Fruit fly (Drosophila melanogaster): Measurements from ENCODE around the gene Dph4.
A peak's percentile ranks its signal among the peaks of the same experiment; 100 is the strongest.

Dph4 gene

dm6 chr3R:5620387-5620956, 3.5 kb downstream of the Dph4 start (continued):
- no peak for TF ChIP-seq Adf1 (GFP tag; IDR thresholded peaks at IDR 0.05)
- TF ChIP-seq CG4360 (GFP tag; IDR thresholded peaks at IDR 0.05), result 0 out of 2 replicates have a peak, but pooled peaks have one; percentile 24
- TF ChIP-seq CG7963 (GFP tag; IDR thresholded peaks at IDR 0.05; ENCODE audit: partially characterized antibody), result no peak
- TF ChIP-seq CG10366 (GFP tag; IDR thresholded peaks at IDR 0.05), result no peak; the same call in 1 of the 2 replicates
- no peak for TF ChIP-seq aop (GFP tag; IDR thresholded peaks at IDR 0.05)
- TF ChIP-seq CG3838 (GFP tag; optimal IDR thresholded peaks at IDR 0.05), result no peak
- TF ChIP-seq CG8924 (tag; optimal IDR thresholded peaks at IDR 0.05), result peak; percentile 74
- peak; percentile 74 for TF ChIP-seq zfh1 (GFP tag; IDR thresholded peaks at IDR 0.05)
- no peak for TF ChIP-seq Sin3A (optimal IDR thresholded peaks at IDR 0.05)
- peak in 1 of 2 experiments; percentile 20 for TF ChIP-seq crp (GFP tag; optimal IDR thresholded peaks at IDR 0.05)
- TF ChIP-seq CG10321 (GFP tag; IDR thresholded peaks at IDR 0.05), result 0 out of 2 replicates have a peak, but pooled peaks have one; percentile 3
- no peak for TF ChIP-seq Neu2 (GFP tag; optimal IDR thresholded peaks at IDR 0.05; ENCODE audit: borderline replicate concordance)
- peak; percentile 34 for TF ChIP-seq kni (GFP tag; optimal IDR thresholded peaks at IDR 0.05)
- no peak for TF ChIP-seq CG4328 (GFP tag; optimal IDR thresholded peaks at IDR 0.05)
- TF ChIP-seq CoRest (tag; optimal IDR thresholded peaks at IDR 0.05), result peak; percentile 74
- no peak for TF ChIP-seq Scr (GFP tag; IDR thresholded peaks at IDR 0.05; ENCODE audit: partially characterized antibody)
- TF ChIP-seq Bteb2 (GFP tag; optimal IDR thresholded peaks at IDR 0.05), result no peak
- TF ChIP-seq CG13894 (tag; optimal IDR thresholded peaks at IDR 0.05), result no peak
- no peak for TF ChIP-seq CG15479 (GFP tag; optimal IDR thresholded peaks at IDR 0.05)
- peak; percentile 13 for TF ChIP-seq sug (tag; optimal IDR thresholded peaks at IDR 0.05)
- TF ChIP-seq cato (GFP tag; optimal IDR thresholded peaks at IDR 0.05; ENCODE audit: borderline replicate concordance), result peak; percentile 42
- TF ChIP-seq CG6272 (GFP tag; IDR thresholded peaks at IDR 0.05), result peak; percentile 45
- TF ChIP-seq CG8290 (GFP tag; optimal IDR thresholded peaks at IDR 0.05), result peak; percentile 7
- TF ChIP-seq CG8290 (tag; optimal IDR thresholded peaks at IDR 0.05), result peak in 1 of 2 experiments; percentile 81
- TF ChIP-seq CG10959 (GFP tag; IDR thresholded peaks at IDR 0.05), result no peak
- peak; percentile 55 for TF ChIP-seq tgo (GFP tag; IDR thresholded peaks at IDR 0.05)
- peak; percentile 65 for TF ChIP-seq Mrtf (GFP tag; IDR thresholded peaks at IDR 0.05)
- TF ChIP-seq CG31441 (GFP tag; IDR thresholded peaks at IDR 0.05), result peak; percentile 79
- peak; percentile 71 for TF ChIP-seq slbo (GFP tag; IDR thresholded peaks at IDR 0.05)
- TF ChIP-seq CG12659 (GFP tag; optimal IDR thresholded peaks at IDR 0.05), result peak; percentile 62
- TF ChIP-seq btn (GFP tag; optimal IDR thresholded peaks at IDR 0.05), result peak; percentile 50
- TF ChIP-seq CG13624 (GFP tag; optimal IDR thresholded peaks at IDR 0.05), result peak; percentile 55
- TF ChIP-seq Nf-YB (GFP tag; optimal IDR thresholded peaks at IDR 0.05), result peak; percentile 32
- TF ChIP-seq Fer1 (GFP tag; optimal IDR thresholded peaks at IDR 0.05), result peak; percentile 44
- TF ChIP-seq wdn (GFP tag; IDR thresholded peaks at IDR 0.05), result peak; percentile 30; the same call in 1 of the 2 replicates
- TF ChIP-seq sima (GFP tag; optimal IDR thresholded peaks at IDR 0.05), result no peak
- peak; percentile 77 for TF ChIP-seq tio (GFP tag; optimal IDR thresholded peaks at IDR 0.05)
- TF ChIP-seq br (optimal IDR thresholded peaks at IDR 0.05), result no peak
- no peak for TF ChIP-seq inv (GFP tag; IDR thresholded peaks at IDR 0.05; ENCODE audit: partially characterized antibody)
- peak; percentile 62 for TF ChIP-seq CG8388 (GFP tag; optimal IDR thresholded peaks at IDR 0.05)
- TF ChIP-seq Ravus (GFP tag; IDR thresholded peaks at IDR 0.05), result no peak; the same call in 1 of the 2 replicates
- no peak for TF ChIP-seq disco-r (GFP tag; optimal IDR thresholded peaks at IDR 0.05)
- peak; percentile 18 for TF ChIP-seq CG1647 (GFP tag; optimal IDR thresholded peaks at IDR 0.05)
- TF ChIP-seq cas (GFP tag; IDR thresholded peaks at IDR 0.05), result no peak
- no peak for TF ChIP-seq run (tag; optimal IDR thresholded peaks at IDR 0.05)
- peak; percentile 24; the same call in 1 of the 3 replicates for TF ChIP-seq H15 (GFP tag; IDR thresholded peaks at IDR 0.05)
- TF ChIP-seq CG7372 (GFP tag; IDR thresholded peaks at IDR 0.05), result peak; percentile 55; the same call in 1 of the 2 replicates
- TF ChIP-seq CG10543 (GFP tag; optimal IDR thresholded peaks at IDR 0.05), result no peak
- peak; percentile 18 for TF ChIP-seq exex (tag; optimal IDR thresholded peaks at IDR 0.05)
- TF ChIP-seq pb (GFP tag; optimal IDR thresholded peaks at IDR 0.05), result peak; percentile 50
- no peak for TF ChIP-seq CG3065 (GFP tag; optimal IDR thresholded peaks at IDR 0.05)
